Worm (Caenorhabditis elegans): ENCODE results near the gene F52H2.5.

F52H2.5 gene

DNA sequence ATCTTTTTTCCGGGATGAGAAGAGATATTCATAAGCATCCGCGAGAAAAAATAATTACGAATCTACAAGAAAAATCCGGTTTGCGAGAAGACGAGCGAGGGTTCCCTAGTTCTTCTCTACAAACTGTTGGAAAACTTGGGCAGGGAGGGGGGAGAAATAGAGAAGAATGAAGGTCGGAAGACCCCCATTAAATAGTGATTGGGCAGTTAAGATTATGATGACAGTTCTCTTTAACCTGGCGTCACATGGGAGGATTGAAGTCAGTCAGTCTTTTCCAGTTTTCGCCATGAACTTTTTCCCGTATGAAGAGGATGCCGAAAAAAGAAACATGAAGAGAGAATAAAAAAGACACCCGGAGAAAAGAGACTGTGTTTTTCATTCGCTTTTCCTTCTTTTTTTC lies 30.9 kb upstream of the F52H2.5 start:
- TF ChIP-seq nhr-76 (tag; optimal IDR thresholded peaks at IDR 0.05): no peak
- TF ChIP-seq ham-2 (GFP tag; optimal IDR thresholded peaks at IDR 0.05): no peak
- TF ChIP-seq mls-2 (tag; optimal IDR thresholded peaks at IDR 0.05): no peak
- no peak for TF ChIP-seq sptf-1 (tag; optimal IDR thresholded peaks at IDR 0.05)
- TF ChIP-seq unc-39 (tag; optimal IDR thresholded peaks at IDR 0.05): no peak
- TF ChIP-seq mep-1 (tag; optimal IDR thresholded peaks at IDR 0.05): no peak
- no peak for TF ChIP-seq ceh-39 (tag; optimal IDR thresholded peaks at IDR 0.05)
- no peak for TF ChIP-seq unc-120 (tag; optimal IDR thresholded peaks at IDR 0.05; ENCODE audit: poor library complexity, severe bottlenecking)
- TF ChIP-seq mab-5 (tag; optimal IDR thresholded peaks at IDR 0.05): no peak
- TF ChIP-seq lsy-2 (tag; optimal IDR thresholded peaks at IDR 0.05): no peak
- TF ChIP-seq pha-4 (tag; optimal IDR thresholded peaks at IDR 0.05): no peak
- TF ChIP-seq lin-13 (tag; optimal IDR thresholded peaks at IDR 0.05): no peak
- TF ChIP-seq tbx-8 (GFP tag; optimal IDR thresholded peaks at IDR 0.05): no peak
- no peak for TF ChIP-seq flh-1 (GFP tag; optimal IDR thresholded peaks at IDR 0.05)
- no peak for TF ChIP-seq nhr-28 (tag; optimal IDR thresholded peaks at IDR 0.05)
- TF ChIP-seq cnd-1 (tag; optimal IDR thresholded peaks at IDR 0.05): no peak
- no peak for TF ChIP-seq ceh-43 (GFP tag; optimal IDR thresholded peaks at IDR 0.05)
- no peak for TF ChIP-seq bed-3 (GFP tag; optimal IDR thresholded peaks at IDR 0.05)
- TF ChIP-seq drap-1 (GFP tag; optimal IDR thresholded peaks at IDR 0.05): no peak
- TF ChIP-seq ceh-83 (GFP tag; optimal IDR thresholded peaks at IDR 0.05): no peak

DNA sequence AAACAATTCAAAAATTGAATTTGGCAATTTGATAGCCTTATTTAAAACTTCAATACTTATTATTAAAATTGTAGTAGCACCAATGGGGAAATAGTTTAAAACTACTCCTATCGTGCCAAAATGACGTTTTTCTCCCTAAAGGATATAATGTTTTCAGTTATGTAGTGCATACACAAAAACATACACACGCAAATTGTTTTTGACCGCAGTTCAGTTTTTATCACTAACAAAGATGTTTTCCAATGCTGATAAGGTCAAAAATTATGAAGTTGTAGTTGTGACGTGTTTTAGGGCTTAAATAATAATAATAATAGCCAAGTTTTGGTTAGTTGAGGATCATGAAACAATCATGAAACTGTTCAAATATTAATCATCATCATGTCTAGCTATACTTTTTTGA lies 30.1 kb upstream of the F52H2.5 start:
- TF ChIP-seq elt-3 (tag; optimal IDR thresholded peaks at IDR 0.05) (no peak), cnd-1 (tag; optimal IDR thresholded peaks at IDR 0.05) (no peak), lsy-2 (tag; optimal IDR thresholded peaks at IDR 0.05) (no peak), snpc-4 (tag; optimal IDR thresholded peaks at IDR 0.05) (no peak), blmp-1 (tag; optimal IDR thresholded peaks at IDR 0.05) (no peak), ces-1 (GFP tag; optimal IDR thresholded peaks at IDR 0.05) (no peak), ceh-43 (GFP tag; optimal IDR thresholded peaks at IDR 0.05) (no peak), zip-8 (tag; optimal IDR thresholded peaks at IDR 0.05) (no peak), mep-1 (tag; optimal IDR thresholded peaks at IDR 0.05) (no peak)

DNA sequence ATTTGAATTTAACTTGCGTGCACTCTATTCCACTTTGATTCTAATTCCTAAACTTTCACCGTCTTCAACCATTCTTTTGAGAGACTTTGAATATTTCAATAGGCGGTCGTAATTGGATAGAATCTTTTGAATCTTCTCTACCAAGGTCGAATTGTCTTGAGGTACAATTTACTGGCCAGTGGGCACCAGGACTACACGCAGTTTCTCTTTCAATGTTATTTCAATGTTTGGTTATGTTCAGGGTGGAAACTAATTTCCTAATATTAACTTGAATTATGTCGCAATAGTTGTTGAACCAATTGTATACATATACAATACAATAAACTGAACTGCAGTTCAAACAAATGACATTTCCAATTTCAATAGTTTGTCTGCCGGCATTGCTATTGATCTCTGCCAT lies 28.1 kb upstream of the F52H2.5 start:
- TF ChIP-seq sem-2 (GFP tag; optimal IDR thresholded peaks at IDR 0.05): no peak
- no peak for TF ChIP-seq unc-120 (tag; optimal IDR thresholded peaks at IDR 0.05; ENCODE audit: poor library complexity, severe bottlenecking)
- no peak for TF ChIP-seq nhr-237 (tag; optimal IDR thresholded peaks at IDR 0.05)
- no peak for TF ChIP-seq blmp-1 (tag; optimal IDR thresholded peaks at IDR 0.05)
- TF ChIP-seq mls-2 (tag; optimal IDR thresholded peaks at IDR 0.05): no peak
- no peak for TF ChIP-seq flh-1 (GFP tag; optimal IDR thresholded peaks at IDR 0.05)
- no peak for TF ChIP-seq mep-1 (tag; optimal IDR thresholded peaks at IDR 0.05)
- no peak for TF ChIP-seq pha-4 (tag; optimal IDR thresholded peaks at IDR 0.05)
- TF ChIP-seq drap-1 (GFP tag; optimal IDR thresholded peaks at IDR 0.05): no peak
- no peak for TF ChIP-seq lin-32 (GFP tag; optimal IDR thresholded peaks at IDR 0.05)
- TF ChIP-seq ztf-11 (tag; optimal IDR thresholded peaks at IDR 0.05): no peak
- no peak for TF ChIP-seq tbx-8 (GFP tag; optimal IDR thresholded peaks at IDR 0.05)

DNA sequence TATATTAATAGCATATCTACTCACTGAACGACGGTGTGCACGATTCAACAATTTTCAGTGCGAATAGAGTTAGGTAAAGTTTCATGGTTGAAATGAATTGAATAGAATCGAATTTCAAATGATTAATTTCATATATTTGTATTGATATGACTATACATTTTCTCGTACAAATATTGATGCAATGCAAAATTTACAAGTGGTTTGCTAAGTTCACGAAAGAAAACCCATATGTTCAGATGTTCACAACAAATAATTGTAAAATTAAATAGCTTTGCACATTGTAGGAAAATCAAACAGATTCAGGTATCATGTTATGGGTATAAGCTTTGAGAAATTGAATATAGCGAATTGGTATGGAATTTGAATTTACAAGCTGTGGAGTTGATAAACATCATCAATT lies 25.8 kb upstream of the F52H2.5 start, which contains the start of gene H01M10.2:
Gene H01M10.2 (minus strand): TSS at position 101 of the 400 bp plus-strand sequence.
- TF ChIP-seq snpc-4 (tag; optimal IDR thresholded peaks at IDR 0.05) (no peak), ztf-11 (tag; optimal IDR thresholded peaks at IDR 0.05) (no peak), M03D4.4 (tag; optimal IDR thresholded peaks at IDR 0.05) (no peak), flh-1 (GFP tag; optimal IDR thresholded peaks at IDR 0.05) (no peak), ham-2 (GFP tag; optimal IDR thresholded peaks at IDR 0.05) (no peak), nhr-237 (tag; optimal IDR thresholded peaks at IDR 0.05) (no peak), cnd-1 (tag; optimal IDR thresholded peaks at IDR 0.05) (no peak), pha-4 (tag; optimal IDR thresholded peaks at IDR 0.05) (no peak), sptf-1 (tag; optimal IDR thresholded peaks at IDR 0.05) (no peak), mep-1 (tag; optimal IDR thresholded peaks at IDR 0.05) (no peak), mls-2 (tag; optimal IDR thresholded peaks at IDR 0.05) (no peak), elt-1 (tag; optimal IDR thresholded peaks at IDR 0.05; ENCODE audit: borderline replicate concordance, insufficient read depth) (no peak), hlh-1 (tag; optimal IDR thresholded peaks at IDR 0.05) (no peak), drap-1 (GFP tag; optimal IDR thresholded peaks at IDR 0.05) (no peak), tbx-8 (GFP tag; optimal IDR thresholded peaks at IDR 0.05) (no peak), ceh-43 (GFP tag; optimal IDR thresholded peaks at IDR 0.05) (no peak), mab-5 (tag; optimal IDR thresholded peaks at IDR 0.05) (no peak), unc-62 (GFP tag; optimal IDR thresholded peaks at IDR 0.05) (no peak), lin-13 (tag; optimal IDR thresholded peaks at IDR 0.05) (no peak), ces-1 (GFP tag; optimal IDR thresholded peaks at IDR 0.05) (no peak)
